Fruit fly (Drosophila melanogaster) S2 (cell line): ENCODE data around the gene CG17121.

ENCODE experiments used
- CG8478 ChIP-seq: fragments of >200 bp; optimal IDR thresholded peaks from 2 replicates; lab custom pipeline; 2018
- CTCF ChIP-seq, 2 experiments: fragments of >200 bp; optimal IDR thresholded peaks; 2 replicates each; lab custom pipeline; 2018

DNA sequence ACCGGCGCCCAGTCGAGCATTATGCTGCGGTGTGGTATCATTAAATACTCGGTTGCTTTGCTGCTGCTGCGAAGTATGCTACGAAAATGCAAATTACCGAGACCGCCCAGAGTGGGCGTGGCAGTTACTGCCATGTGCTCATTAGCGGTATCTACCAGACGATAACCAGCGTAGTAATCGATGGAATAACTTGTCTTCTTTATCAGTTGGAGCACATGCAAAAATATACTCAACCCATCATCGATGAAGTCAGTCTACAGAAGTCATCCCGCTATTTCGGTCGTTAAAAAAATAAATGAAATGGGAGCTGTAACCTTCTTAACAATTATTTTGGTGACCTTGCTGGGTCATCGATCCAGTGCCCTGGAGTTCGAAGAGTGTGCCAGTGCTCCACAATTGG lies 4.3 kb downstream of the CG17121 start, which contains the start of gene CG13837:
- no peak for TF ChIP-seq CTCF (optimal IDR thresholded peaks at IDR 0.05; lab: Kevin White, UChicago)
- TF ChIP-seq CG8478 = no peak
